Fruit fly (Drosophila melanogaster) whole organism, embryonic: ENCODE data around the gene CG4000.

Experiments
- Adf1 ChIP-seq: fragments of 200-800 bp; sonication (Bioruptor generic); IDR thresholded peaks from 2 replicates; pipeline ENCODE4 v1.3.6; 2022; ENCODE audit warnings: missing biosample characterization, missing genetic modification characterization
- BtbVII ChIP-seq: fragments of 200-800 bp; sonication (Bioruptor generic); optimal IDR thresholded peaks from 3 replicates; lab custom pipeline; 2017; ENCODE audit warnings: missing biosample characterization, mild to moderate bottlenecking, missing genetic modification characterization
- CG10267 ChIP-seq: fragments of 200-800 bp; sonication (Bioruptor generic); optimal IDR thresholded peaks from 2 replicates; lab custom pipeline; 2018; ENCODE audit warnings: missing biosample characterization, mild to moderate bottlenecking, missing genetic modification characterization, moderate library complexity
- CG11093 ChIP-seq: fragments of 200-800 bp; sonication (Bioruptor generic); IDR thresholded peaks from 3 replicates; pipeline ENCODE4 v1.3.6; 2022; ENCODE audit warnings: missing biosample characterization, missing genetic modification characterization
- CG11696 ChIP-seq: fragments of 200-800 bp; sonication (Bioruptor generic); IDR thresholded peaks from 2 replicates; pipeline ENCODE4 v1.3.6; 2022; ENCODE audit warnings: missing biosample characterization, missing genetic modification characterization
- CG1233 ChIP-seq: fragments of 200-800 bp; sonication (Bioruptor generic); optimal IDR thresholded peaks from 4 replicates; lab custom pipeline; 2018; ENCODE audit warnings: missing biosample characterization, mild to moderate bottlenecking, missing genetic modification characterization
- CG12659 ChIP-seq: fragments of 200-800 bp; sonication (Bioruptor generic); optimal IDR thresholded peaks from 3 replicates; lab custom pipeline; 2017; ENCODE audit warnings: mild to moderate bottlenecking, missing biosample characterization, missing genetic modification reagents, missing genetic modification characterization
- CG13424 ChIP-seq: fragments of 200-800 bp; sonication (Bioruptor generic); optimal IDR thresholded peaks from 2 replicates; lab custom pipeline; 2019; ENCODE audit warnings: missing biosample characterization, mild to moderate bottlenecking, missing genetic modification characterization, moderate library complexity
- CG14860 ChIP-seq: fragments of 200-800 bp; sonication (Bioruptor generic); IDR thresholded peaks from 3 replicates; pipeline ENCODE4 v1.3.6; 2022; ENCODE audit warnings: missing biosample characterization, missing genetic modification characterization; ENCODE audit not compliant: partially characterized antibody
- CG14965 ChIP-seq: fragments of 200-800 bp; sonication (Bioruptor generic); optimal IDR thresholded peaks from 2 replicates; lab custom pipeline; 2016; ENCODE audit warnings: missing biosample characterization, missing genetic modification characterization, borderline replicate concordance
- CG15696 ChIP-seq: fragments of 200-800 bp; sonication (Bioruptor generic); optimal IDR thresholded peaks from 2 replicates; lab custom pipeline; 2019; ENCODE audit warnings: missing biosample characterization, mild to moderate bottlenecking, missing genetic modification characterization, moderate library complexity
- CG16815 ChIP-seq: fragments of 200-800 bp; sonication (Bioruptor generic); optimal IDR thresholded peaks from 3 replicates; lab custom pipeline; 2017; ENCODE audit warnings: missing biosample characterization, mild to moderate bottlenecking, missing genetic modification characterization
- CG17568 ChIP-seq: fragments of 200-800 bp; sonication (Bioruptor generic); optimal IDR thresholded peaks from 2 replicates; lab custom pipeline; 2018; ENCODE audit warnings: missing biosample characterization, mild to moderate bottlenecking, missing genetic modification characterization, moderate library complexity
- CG34422 ChIP-seq: fragments of 200-800 bp; sonication (Bioruptor generic); IDR thresholded peaks from 3 replicates; pipeline ENCODE4 v1.3.6; 2022; ENCODE audit warnings: missing biosample characterization, missing genetic modification characterization
- CG4707 ChIP-seq: fragments of 200-800 bp; sonication (Bioruptor generic); optimal IDR thresholded peaks from 2 replicates; lab custom pipeline; 2018; ENCODE audit warnings: missing biosample characterization, mild to moderate bottlenecking, missing genetic modification characterization, moderate library complexity
- CG5180 ChIP-seq: fragments of 200-800 bp; sonication (Bioruptor generic); optimal IDR thresholded peaks from 3 replicates; lab custom pipeline; 2017; ENCODE audit warnings: missing biosample characterization, missing genetic modification characterization, mild to moderate bottlenecking, moderate library complexity, missing genetic modification reagents
- CG9609 ChIP-seq: fragments of 200-800 bp; sonication (Bioruptor generic); optimal IDR thresholded peaks from 3 replicates; lab custom pipeline; 2016; ENCODE audit warnings: missing biosample characterization, missing genetic modification characterization
- CG9932 ChIP-seq: fragments of 200-800 bp; sonication (Bioruptor generic); IDR thresholded peaks from 2 replicates; pipeline ENCODE4 v1.3.6; 2022; ENCODE audit warnings: missing biosample characterization, missing genetic modification characterization
- Eip74EF ChIP-seq, 2 experiments: fragments of 200-800 bp in 1 of 2; fragments of >200 bp in 1 of 2; sonication (Bioruptor generic) in 1 of 2; optimal IDR thresholded peaks; 2 replicates each; lab custom pipeline; 2017 to 2019; ENCODE audit warnings: missing biosample characterization in 2 of 2, missing genetic modification characterization in 2 of 2, mild to moderate bottlenecking in 1 of 2, moderate library complexity in 1 of 2
- HLH4C ChIP-seq: fragments of 200-800 bp; sonication (Bioruptor generic); IDR thresholded peaks from 3 replicates; pipeline ENCODE4 v1.3.6; 2022; ENCODE audit warnings: missing biosample characterization, missing genetic modification characterization; ENCODE audit not compliant: partially characterized antibody
- HLHmδ ChIP-seq: fragments of 200-800 bp; sonication (Bioruptor generic); optimal IDR thresholded peaks from 2 replicates; lab custom pipeline; 2018; ENCODE audit warnings: missing biosample characterization, mild to moderate bottlenecking, missing genetic modification characterization, moderate library complexity
- Lpt ChIP-seq: fragments of >200 bp; optimal IDR thresholded peaks from 2 replicates; lab custom pipeline; 2018; ENCODE audit warnings: missing biosample characterization, missing genetic modification characterization
- Myb ChIP-seq: fragments of 200-800 bp; sonication (Bioruptor generic); optimal IDR thresholded peaks from 2 replicates; lab custom pipeline; 2016; ENCODE audit warnings: missing biosample characterization, missing genetic modification characterization
- NC2β ChIP-seq: fragments of 200-800 bp; sonication (Bioruptor generic); optimal IDR thresholded peaks from 2 replicates; lab custom pipeline; 2016; ENCODE audit warnings: missing biosample characterization, missing genetic modification characterization
- Oaz ChIP-seq: fragments of 200-800 bp; sonication (Bioruptor generic); IDR thresholded peaks from 2 replicates; pipeline ENCODE4 v1.3.6; 2022; ENCODE audit warnings: missing biosample characterization, missing genetic modification characterization
- Opbp ChIP-seq: fragments of 200-800 bp; sonication (Bioruptor generic); IDR thresholded peaks from 3 replicates; pipeline ENCODE4 v1.3.6; 2022; ENCODE audit warnings: missing biosample characterization, missing genetic modification characterization; ENCODE audit not compliant: partially characterized antibody
- Optix ChIP-seq: fragments of 200-800 bp; sonication (Bioruptor generic); IDR thresholded peaks from 3 replicates; pipeline ENCODE4 v1.3.6; 2022; ENCODE audit warnings: missing biosample characterization, missing genetic modification characterization
- Tbp ChIP-seq: fragments of >200 bp; optimal IDR thresholded peaks from 2 replicates; lab custom pipeline; 2018; ENCODE audit warnings: missing biosample characterization, missing genetic modification characterization
- Trl ChIP-seq, 3 experiments: fragments of >200 bp in 2 of 3; fragments of 200-800 bp in 1 of 3; sonication (Bioruptor generic) in 1 of 3; optimal IDR thresholded peaks; 2 replicates in 1 of 3; 3 replicates in 2 of 3; lab custom pipeline; 2016 to 2017; ENCODE audit warnings: missing biosample characterization in 1 of 3, missing genetic modification characterization in 1 of 3
- Vsx1 ChIP-seq: fragments of 200-800 bp; sonication (Bioruptor generic); optimal IDR thresholded peaks from 2 replicates; lab custom pipeline; 2017; ENCODE audit warnings: missing biosample characterization, mild to moderate bottlenecking, missing genetic modification characterization, missing genetic modification reagents
- ac ChIP-seq: fragments of 200-800 bp; sonication (Bioruptor generic); optimal IDR thresholded peaks from 3 replicates; lab custom pipeline; 2017; ENCODE audit warnings: missing biosample characterization, mild to moderate bottlenecking, missing genetic modification characterization
- ase ChIP-seq: fragments of 200-800 bp; sonication (Bioruptor generic); IDR thresholded peaks from 3 replicates; pipeline ENCODE4 v1.3.6; 2022; ENCODE audit warnings: missing biosample characterization, missing genetic modification characterization
- bsh ChIP-seq, 2 experiments: fragments of 200-800 bp; sonication (Bioruptor generic); optimal IDR thresholded peaks; 2 replicates each; lab custom pipeline; 2017 to 2018; ENCODE audit warnings: mild to moderate bottlenecking in 2 of 2, missing biosample characterization in 2 of 2, missing genetic modification characterization in 2 of 2, moderate library complexity in 1 of 2
- chm ChIP-seq: fragments of 200-800 bp; sonication (Bioruptor generic); IDR thresholded peaks from 2 replicates; pipeline ENCODE4 v1.3.6; 2022; ENCODE audit warnings: missing biosample characterization, missing genetic modification characterization
- inv ChIP-seq: fragments of 200-800 bp; sonication (Bioruptor generic); IDR thresholded peaks from 2 replicates; pipeline ENCODE4 v1.3.6; 2022; ENCODE audit warnings: missing biosample characterization, missing genetic modification characterization; ENCODE audit not compliant: partially characterized antibody
- jigr1 ChIP-seq: fragments of 200-800 bp; sonication (Bioruptor generic); IDR thresholded peaks from 3 replicates; pipeline ENCODE4 v1.3.6; 2022; ENCODE audit warnings: missing biosample characterization, missing genetic modification characterization
- jumu ChIP-seq: fragments of 200-800 bp; sonication (Bioruptor generic); optimal IDR thresholded peaks from 3 replicates; lab custom pipeline; 2016; ENCODE audit warnings: missing biosample characterization, missing genetic modification characterization
- lilli ChIP-seq: fragments of 200-800 bp; sonication (Bioruptor generic); optimal IDR thresholded peaks from 3 replicates; lab custom pipeline; 2016; ENCODE audit warnings: missing biosample characterization, missing genetic modification characterization
- mld ChIP-seq: fragments of 200-800 bp; sonication (Bioruptor generic); IDR thresholded peaks from 3 replicates; pipeline ENCODE4 v1.3.6; 2022; ENCODE audit warnings: missing biosample characterization, missing genetic modification characterization; ENCODE audit not compliant: partially characterized antibody
- nerfin-2 ChIP-seq: fragments of 200-800 bp; sonication (Bioruptor generic); IDR thresholded peaks from 2 replicates; pipeline ENCODE4 v1.3.6; 2022; ENCODE audit warnings: missing biosample characterization, missing genetic modification characterization; ENCODE audit not compliant: partially characterized antibody
- otp ChIP-seq: fragments of 200-800 bp; sonication (Bioruptor generic); IDR thresholded peaks from 3 replicates; pipeline ENCODE4, ENCODE4 v1.3.6; 2022; ENCODE audit warnings: missing biosample characterization, missing genetic modification characterization
- pnt ChIP-seq: fragments of 200-800 bp; sonication (Bioruptor generic); optimal IDR thresholded peaks from 3 replicates; lab custom pipeline; 2016; ENCODE audit warnings: missing biosample characterization, missing genetic modification characterization
- unc-4 ChIP-seq: fragments of 200-800 bp; sonication (Bioruptor generic); IDR thresholded peaks from 2 replicates; pipeline ENCODE4 v1.3.6; 2022; ENCODE audit warnings: missing biosample characterization, missing genetic modification characterization; ENCODE audit not compliant: partially characterized antibody
- wek ChIP-seq: fragments of 200-800 bp; sonication (Bioruptor generic); optimal IDR thresholded peaks from 3 replicates; lab custom pipeline; 2018; ENCODE audit warnings: missing biosample characterization, mild to moderate bottlenecking, missing genetic modification characterization, moderate library complexity
- zen2 ChIP-seq: fragments of 200-800 bp; sonication (Bioruptor generic); IDR thresholded peaks from 3 replicates; pipeline ENCODE4 v1.3.6; 2022; ENCODE audit warnings: missing biosample characterization, missing genetic modification characterization; ENCODE audit not compliant: partially characterized antibody

Gene CG4000

dm6 chr3R:20635735-20636134 lies 41.4 kb downstream of the CG4000 start (continued):
- TF ChIP-seq jigr1 (GFP tag; lab: Robert Waterston, UW) (no peak), Oaz (GFP tag; lab: Robert Waterston, UW) (no peak), CG15696 (tag; lab: Kevin White, UChicago) (no peak), chm (GFP tag; lab: Robert Waterston, UW) (peak; percentile 46), CG10267 (tag; lab: Kevin White, UChicago) (no peak), jumu (GFP tag; lab: Kevin White, UChicago) (no peak), Lpt (GFP tag; lab: Kevin White, UChicago) (no peak), Vsx1 (GFP tag; lab: Kevin White, UChicago) (no peak), nerfin-2 (no peak), ase (GFP tag; lab: Robert Waterston, UW) (no peak), otp (GFP tag; lab: Robert Waterston, UW) (0 out of 3 replicates have a peak, but pooled peaks have one; percentile 41), Eip74EF (GFP tag; optimal IDR thresholded peaks at IDR 0.05; lab: Kevin White, UChicago) (no peak), CG13424 (tag; lab: Kevin White, UChicago) (no peak), CG34422 (GFP tag; lab: Robert Waterston, UW) (peak; percentile 65; the same call in 1 of the 3 replicates), CG11093 (no peak)
- TF ChIP-seq, all 482 proteins: peak for 32

- TF ChIP-seq NC2β (GFP tag; lab: Kevin White, UChicago) (no peak), CG11696 (0 out of 2 replicates have a peak, but pooled peaks have one; percentile 16), Trl (optimal IDR thresholded peaks at IDR 0.05; lab: Kevin White, UChicago) (no peak), Trl (GFP tag; optimal IDR thresholded peaks at IDR 0.05; lab: Kevin White, UChicago) (no peak), lilli (GFP tag; lab: Kevin White, UChicago) (no peak), wek (GFP tag; lab: Kevin White, UChicago) (peak; percentile 38), CG5180 (GFP tag; lab: Kevin White, UChicago) (no peak), HLH4C (peak; percentile 91), HLHmδ (GFP tag; lab: Kevin White, UChicago) (peak; percentile 58), inv (GFP tag; lab: Robert Waterston, UW) (peak; percentile 83), Opbp (peak; percentile 86), CG14860 (peak; percentile 85), CG34422 (GFP tag; lab: Robert Waterston, UW) (no peak), Tbp (GFP tag; lab: Kevin White, UChicago) (no peak), CG9609 (no peak), zen2 (peak; percentile 78; the same call in 2 of the 3 replicates), CG12659 (GFP tag; lab: Kevin White, UChicago) (peak; percentile 5), CG9932 (GFP tag; lab: Robert Waterston, UW) (peak; percentile 55; the same call in 1 of the 2 replicates), CG1233 (GFP tag; lab: Kevin White, UChicago) (peak; percentile 39), Optix (GFP tag; lab: Robert Waterston, UW) (no peak), pnt (GFP tag; lab: Kevin White, UChicago) (no peak), Adf1 (GFP tag; lab: Robert Waterston, UW) (no peak), CG16815 (GFP tag; lab: Kevin White, UChicago) (no peak), mld (GFP tag; lab: Robert Waterston, UW) (peak; percentile 83; the same call in 2 of the 3 replicates), BtbVII (GFP tag; lab: Kevin White, UChicago) (no peak), CG4707 (peak; percentile 22), CG17568 (GFP tag; lab: Kevin White, UChicago) (no peak), ac (GFP tag; lab: Kevin White, UChicago) (no peak), Myb (GFP tag; lab: Kevin White, UChicago) (peak; percentile 94), unc-4 (GFP tag; lab: Robert Waterston, UW) (peak; percentile 72), bsh (GFP tag; optimal IDR thresholded peaks at IDR 0.05; lab: Kevin White, UChicago) (peak in 1 of 2 experiments; percentile 21), CG14965 (GFP tag; lab: Kevin White, UChicago) (no peak)
Observed at dm6 chr3R:20634674-20635594, 42.2 kb downstream of the CG4000 start, which contains the start of the genes Pi3K92E and Lrrk. Pi3K92E (minus strand) TSS chr3R:20634732. Lrrk (plus strand) TSS chr3R:20635480.
